Fruit fly (Drosophila melanogaster) whole organism: ENCODE measurements around the gene CG14259.

Experiments
- CG8478 ChIP-seq: fragments of >200 bp; optimal IDR thresholded peaks from 2 replicates; lab custom pipeline; 2018; ENCODE audit warnings: inconsistent platforms
- Dll ChIP-seq: fragments of >200 bp; optimal IDR thresholded peaks from 2 replicates; lab custom pipeline; 2017
- EcR ChIP-seq, 2 experiments: fragments of >200 bp; optimal IDR thresholded peaks; 2 replicates each; lab custom pipeline; 2017; ENCODE audit warnings: missing biosample characterization in 2 of 2, missing genetic modification characterization in 2 of 2, missing genetic modification reagents in 2 of 2
- pan ChIP-seq: fragments of >200 bp; optimal IDR thresholded peaks from 2 replicates; lab custom pipeline; 2017
- psq ChIP-seq: fragments of >200 bp; optimal IDR thresholded peaks from 2 replicates; lab custom pipeline; 2017
- usp ChIP-seq: fragments of >200 bp; optimal IDR thresholded peaks from 2 replicates; lab custom pipeline; 2017; ENCODE audit warnings: missing biosample characterization, missing genetic modification characterization, mixed read lengths

DNA sequence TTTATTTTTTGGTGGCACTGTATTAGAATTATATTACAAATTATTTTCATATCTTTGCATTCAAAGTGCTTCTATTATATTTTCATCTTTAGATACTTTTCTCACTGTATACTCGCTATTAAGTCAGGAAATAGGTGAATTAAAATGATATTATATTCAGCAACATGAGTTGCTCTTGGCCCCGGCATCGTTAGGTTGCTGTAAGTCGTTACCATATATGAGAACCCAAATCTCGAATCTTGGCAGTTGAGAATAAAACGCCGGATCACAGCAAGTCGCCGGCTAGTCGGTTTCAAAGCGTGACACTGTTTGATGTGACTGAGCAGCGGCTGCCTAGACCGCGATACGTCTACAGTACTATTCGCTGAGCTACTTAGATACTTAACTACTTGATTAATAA, at the start of gene CG14259:
- TF ChIP-seq EcR (GFP tag; optimal IDR thresholded peaks at IDR 0.05; lab: Kevin White, UChicago) (no peak), psq (lab: Kevin White, UChicago) (no peak), pan (lab: Kevin White, UChicago) (no peak), usp (GFP tag; lab: Kevin White, UChicago) (no peak), CG8478 (lab: Kevin White, UChicago) (no peak), Dll (lab: Kevin White, UChicago) (no peak)
